Fruit fly (Drosophila melanogaster) S2 (cell line): ENCODE results near the gene CG34377.

Experiments
- CG8478 ChIP-seq: fragments of >200 bp; optimal IDR thresholded peaks from 2 replicates; lab custom pipeline; 2018
- CTCF ChIP-seq, 2 experiments: fragments of >200 bp; optimal IDR thresholded peaks; 2 replicates each; lab custom pipeline; 2018

The CG34377 gene

DNA sequence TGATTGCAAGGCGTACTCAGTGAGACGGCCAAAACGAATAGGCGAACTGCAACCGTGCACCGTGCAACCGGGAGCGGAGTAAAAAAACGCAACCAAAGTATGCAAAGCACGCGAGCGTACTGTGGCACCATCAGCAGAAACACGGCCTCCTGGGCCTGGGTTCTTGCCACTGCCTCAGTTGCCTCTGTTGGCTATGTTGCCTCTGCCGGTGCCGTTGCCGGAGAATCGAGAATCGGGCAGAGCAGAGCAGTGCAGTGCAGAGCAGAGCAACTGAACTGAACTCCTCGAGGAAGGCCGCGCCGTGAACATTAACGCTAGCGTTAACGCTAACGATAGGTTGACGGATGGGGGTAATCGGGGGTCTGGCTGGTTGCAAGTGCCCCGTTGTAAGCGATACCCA is at the start of gene CG34377:
Gene CG34377, minus strand, starts transcription at position 101 of the 400 bp plus-strand sequence.
- TF ChIP-seq CG8478 = no peak

DNA sequence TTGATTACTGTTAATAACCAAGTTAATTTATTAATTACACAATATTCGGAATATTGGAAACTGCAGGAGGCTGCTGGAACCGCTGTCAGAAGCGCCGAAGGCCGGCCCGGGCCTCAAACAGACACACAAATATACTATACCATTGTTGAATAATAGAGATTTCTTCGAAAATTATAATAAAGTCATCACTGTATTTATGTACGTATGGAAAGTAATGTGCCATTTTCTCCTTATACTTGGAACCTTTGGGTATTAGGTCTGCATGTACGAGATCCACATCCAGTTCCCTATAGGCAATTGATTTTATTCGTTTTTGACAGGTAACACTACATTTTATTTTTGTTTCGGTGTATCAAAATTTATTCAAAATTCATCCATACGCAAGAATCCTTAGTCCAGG is 48.6 kb upstream of the CG34377 start, which contains the start of gene CG7069:
Gene CG7069, plus strand, starts transcription at position 301 of the 400 bp plus-strand sequence.
- TF ChIP-seq CTCF (optimal IDR thresholded peaks at IDR 0.05; lab: Kevin White, UChicago) = no peak
- TF ChIP-seq CG8478 = no peak

dm6 chr3R:22368777-22369214 is 44.9 kb upstream of the CG34377 start:
- TF ChIP-seq CG8478 = no peak
- TF ChIP-seq CTCF (optimal IDR thresholded peaks at IDR 0.05; lab: Kevin White, UChicago) = no peak

- TF ChIP-seq CG8478 = no peak
- TF ChIP-seq CTCF (optimal IDR thresholded peaks at IDR 0.05; lab: Kevin White, UChicago) = no peak
These were observed 44.3 kb upstream of the CG34377 start for dm6 chr3R:22368077-22368776.

DNA sequence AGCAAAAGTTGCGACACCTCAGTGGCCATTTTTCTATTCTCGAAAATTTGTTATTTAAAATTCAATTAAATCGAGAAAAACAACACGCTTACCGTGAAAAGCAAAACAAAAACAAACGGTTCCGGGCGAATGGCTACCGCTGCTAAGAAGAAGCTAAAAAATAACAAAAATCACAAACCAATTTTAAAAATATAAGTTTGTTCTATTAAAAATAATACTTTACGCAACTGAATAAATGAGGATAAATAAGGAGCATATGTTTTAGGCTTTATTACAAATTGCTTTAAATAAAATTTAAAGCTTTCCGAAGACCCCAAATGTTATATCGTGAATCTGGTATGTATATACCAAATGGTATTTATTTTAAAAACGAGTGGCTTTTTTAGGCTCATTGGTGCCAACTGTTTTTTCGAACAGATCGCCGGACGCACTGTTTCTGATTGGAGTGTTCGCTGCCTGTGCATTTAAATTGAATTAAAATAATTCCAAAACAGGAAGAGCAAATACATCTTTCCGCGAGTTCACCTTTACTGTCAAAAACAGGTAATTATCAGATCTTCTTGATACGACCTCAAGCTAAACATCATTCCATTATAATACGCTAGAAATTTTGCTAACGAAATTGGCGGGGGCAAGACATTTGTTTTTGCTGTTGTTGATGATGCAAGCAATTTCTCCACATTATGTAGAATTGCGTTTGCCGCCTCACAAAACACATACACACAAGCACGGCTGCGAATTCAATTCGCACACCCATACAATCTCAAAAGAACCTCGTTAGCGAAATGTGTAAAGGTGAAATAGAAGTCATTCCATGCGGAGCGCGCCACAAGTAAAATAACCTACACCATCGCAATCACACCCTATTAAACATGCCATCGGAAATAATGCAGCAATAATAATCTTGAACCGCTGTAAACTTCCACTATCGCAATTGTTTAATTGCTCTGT is 43.5 kb upstream of the CG34377 start, which contains the start of the genes Polr3F and PyK:
Gene Polr3F, minus strand, starts transcription at position 248 of the 951 bp plus-strand sequence.
Gene PyK, plus strand, starts transcription at position 411 of the 951 bp plus-strand sequence.
- no peak for TF ChIP-seq CTCF (optimal IDR thresholded peaks at IDR 0.05; lab: Kevin White, UChicago)

DNA sequence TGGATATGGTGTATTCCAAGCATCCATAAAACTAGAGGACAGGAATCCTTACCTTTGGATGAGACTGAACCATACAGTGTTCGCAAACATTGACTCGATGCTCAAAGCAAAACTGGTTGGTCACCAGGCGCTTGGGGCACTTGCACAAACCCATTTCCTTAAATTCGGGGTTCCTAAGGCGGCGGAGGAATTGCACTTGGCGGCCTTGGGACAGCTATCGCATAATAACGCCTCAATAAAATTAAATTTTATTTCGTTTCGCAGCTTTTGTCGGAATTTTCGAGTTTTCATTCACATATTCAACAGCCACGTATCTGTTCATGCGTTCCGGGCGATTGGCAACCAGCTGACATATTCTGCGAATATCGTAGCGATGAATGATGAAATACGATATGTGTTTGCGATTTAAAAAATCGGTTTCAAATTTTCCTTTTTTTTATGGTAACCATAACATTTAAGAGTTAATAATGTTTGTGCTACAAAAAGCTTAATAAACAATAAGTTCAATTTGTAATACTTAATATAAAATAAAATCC is 41.8 kb upstream of the CG34377 start, which contains the start of gene CG5382:
Gene CG5382, minus strand, starts transcription at position 324 of the 536 bp plus-strand sequence.
- TF ChIP-seq CTCF (optimal IDR thresholded peaks at IDR 0.05; lab: Kevin White, UChicago) (no peak), CG8478 (no peak)

dm6 chr3R:22362218-22362907 is 38.5 kb upstream of the CG34377 start, which contains the start of the genes JMJD6, CG7071 and Muted:
TSS of gene JMJD6 (minus strand) at chr3R:22362371.
TSS of gene CG7071 (plus strand) at chr3R:22362620.
TSS of gene Muted (plus strand) at chr3R:22362620.
- TF ChIP-seq CG8478 (no peak), CTCF (optimal IDR thresholded peaks at IDR 0.05; lab: Kevin White, UChicago) (peak in 1 of 2 experiments; percentile 32)

DNA sequence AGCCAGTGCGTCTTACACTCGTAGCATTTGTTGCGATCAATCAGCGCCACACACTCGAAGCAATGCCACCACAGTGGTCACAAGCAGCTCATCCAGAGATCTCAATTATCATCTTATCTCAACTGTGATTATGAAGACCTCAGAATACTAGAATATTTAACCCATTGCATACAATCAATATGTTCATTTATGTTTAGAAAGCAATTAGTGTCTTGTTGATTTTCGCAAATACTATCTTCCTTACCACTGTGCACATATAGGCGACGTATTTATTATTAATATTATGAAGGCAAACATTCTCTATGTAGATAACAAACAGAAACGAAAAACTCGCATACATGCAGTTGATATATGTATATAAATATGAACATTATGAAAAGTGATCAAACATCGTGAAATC is 34.9 kb upstream of the CG34377 start:
- TF ChIP-seq CG8478 (no peak), CTCF (optimal IDR thresholded peaks at IDR 0.05; lab: Kevin White, UChicago) (no peak)

dm6 chr3R:22357942-22358341 is 34.0 kb upstream of the CG34377 start:
- TF ChIP-seq CG8478 = no peak
- TF ChIP-seq CTCF (optimal IDR thresholded peaks at IDR 0.05; lab: Kevin White, UChicago) = no peak

DNA sequence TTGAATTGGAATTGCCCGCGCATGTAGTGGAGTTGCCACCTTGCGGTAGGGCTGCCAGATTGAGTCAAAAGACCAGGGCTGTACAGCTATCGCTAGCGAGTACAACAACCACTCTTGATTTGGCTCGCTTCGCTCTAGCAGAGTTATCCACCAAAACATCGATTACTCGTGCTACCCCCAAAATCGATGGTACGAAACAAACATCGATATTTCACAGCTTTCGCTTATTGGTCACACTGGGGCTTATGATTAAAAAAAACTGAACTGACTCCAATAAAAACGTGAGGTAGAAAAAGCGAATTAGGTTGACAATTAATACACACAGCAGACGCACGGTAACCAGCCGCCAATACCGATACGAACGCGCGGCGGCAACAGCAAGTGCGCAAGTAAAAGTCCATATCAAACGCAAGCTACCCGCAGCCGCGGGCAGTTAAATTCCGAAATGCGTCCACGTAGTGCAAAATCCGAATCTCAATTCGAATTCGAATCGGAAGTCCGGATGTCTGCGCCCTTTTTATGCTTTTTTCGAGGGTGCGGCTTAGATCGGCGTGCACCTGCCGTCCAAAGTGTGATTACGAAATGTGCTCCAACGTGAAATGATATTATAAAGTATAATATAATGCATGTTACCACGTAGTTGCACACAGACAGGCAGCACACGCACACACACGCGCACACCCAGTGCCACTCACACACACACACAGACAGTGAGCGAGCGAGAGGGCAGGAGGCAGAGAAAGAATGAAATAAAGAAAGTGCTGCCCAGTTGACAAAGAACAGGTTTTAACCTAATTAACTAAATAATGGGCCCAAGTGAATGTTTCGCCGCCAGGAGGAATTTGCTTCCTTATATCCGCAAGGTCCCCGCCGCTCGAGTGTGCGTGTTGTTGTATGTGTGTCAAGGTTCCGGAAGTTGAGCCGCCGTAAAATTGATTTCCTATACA is 32.8 kb upstream of the CG34377 start, which contains the start of gene Sar1:
Gene Sar1, plus strand, starts transcription at position 222 of the 947 bp plus-strand sequence.
- TF ChIP-seq CG8478 = no peak
- peak; percentile 72 to 77 for TF ChIP-seq CTCF (optimal IDR thresholded peaks at IDR 0.05; lab: Kevin White, UChicago)

dm6 chr3R:22351396-22351795 is 27.5 kb upstream of the CG34377 start, which contains the start of gene rdhB:
TSS of gene rdhB (plus strand) at chr3R:22351696.
- TF ChIP-seq CTCF (optimal IDR thresholded peaks at IDR 0.05; lab: Kevin White, UChicago) = no peak
- TF ChIP-seq CG8478 = no peak

dm6 chr3R:22342708-22343107 is 18.8 kb upstream of the CG34377 start:
- TF ChIP-seq CTCF (optimal IDR thresholded peaks at IDR 0.05; lab: Kevin White, UChicago) (no peak), CG8478 (no peak)

DNA sequence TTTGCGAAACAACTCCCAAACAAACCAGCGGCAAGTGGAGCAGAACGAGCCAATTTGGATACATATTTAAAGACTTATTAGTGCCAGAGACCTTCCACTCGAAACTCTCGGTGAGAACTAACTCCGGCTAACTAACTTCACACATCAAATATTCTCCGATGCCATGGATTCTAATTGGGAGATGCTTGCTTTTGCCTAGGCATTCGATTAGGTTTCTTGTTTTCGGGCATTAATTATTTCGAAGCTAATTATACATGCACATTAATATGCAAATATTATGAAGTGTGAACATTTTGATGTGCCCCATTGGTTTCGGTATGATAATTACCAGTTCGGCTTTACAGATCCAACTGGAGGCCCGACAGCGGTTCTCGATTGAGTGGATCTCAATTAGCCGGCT is 18.3 kb upstream of the CG34377 start, which contains the start of gene CG5386:
Gene CG5386, minus strand, starts transcription at position 101 of the 400 bp plus-strand sequence.
- TF ChIP-seq CG8478 = no peak
- no peak for TF ChIP-seq CTCF (optimal IDR thresholded peaks at IDR 0.05; lab: Kevin White, UChicago)
